Worm (Caenorhabditis elegans) whole organism, late embryonic: Measurements from ENCODE around the gene F10B5.2.

Experiments used
- F13H6.1 ChIP-seq: sonication (generic microtip); optimal IDR thresholded peaks from 2 replicates; lab custom pipeline; 2016; ENCODE audit warnings: missing genetic modification characterization, missing compliant biosample characterization
- ceh-9 ChIP-seq: sonication (generic microtip); optimal IDR thresholded peaks from 2 replicates; lab custom pipeline; 2016; ENCODE audit warnings: mild to moderate bottlenecking, missing genetic modification characterization, inconsistent platforms, missing compliant biosample characterization
- nhr-232 ChIP-seq: sonication (generic microtip); optimal IDR thresholded peaks from 2 replicates; lab custom pipeline; 2016; ENCODE audit warnings: missing genetic modification characterization, missing compliant biosample characterization
- unc-55 ChIP-seq: sonication (generic microtip); optimal IDR thresholded peaks from 2 replicates; lab custom pipeline; 2017; ENCODE audit warnings: missing biosample characterization, missing genetic modification reagents, missing genetic modification characterization

DNA sequence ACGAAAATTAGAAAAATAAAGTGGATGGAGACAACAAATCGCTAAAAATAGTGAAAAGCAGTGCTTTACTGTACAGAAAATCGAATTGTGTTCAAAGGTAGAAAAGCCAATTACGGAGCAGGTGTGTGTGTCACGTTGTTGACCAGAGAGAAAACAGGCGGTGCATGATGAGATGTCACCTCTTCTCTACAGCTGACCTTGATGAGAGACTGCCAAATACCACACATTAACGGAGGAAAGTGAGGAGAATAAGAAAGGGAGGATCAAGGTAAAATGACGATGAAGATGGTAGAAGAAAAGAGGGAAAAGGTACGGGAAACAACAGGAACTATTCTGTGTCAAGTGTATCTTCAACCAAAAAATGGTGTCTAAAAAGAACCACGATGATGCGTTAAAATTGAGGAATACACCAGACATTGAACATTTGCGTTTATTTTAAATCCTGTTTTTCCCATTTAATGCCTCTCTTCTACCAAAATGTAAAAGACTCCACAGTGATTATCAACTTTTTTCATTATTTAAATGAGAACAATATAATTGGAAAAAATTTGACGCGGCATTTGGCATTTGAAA, 45.3 kb upstream of the F10B5.2 start:
- TF ChIP-seq F13H6.1 (no peak), nhr-232 (tag; lab: Kevin White, UChicago) (no peak), unc-55 (no peak), ceh-9 (tag; lab: Kevin White, UChicago) (no peak)
